Fruit fly (Drosophila melanogaster) S2 (cell line): ENCODE results near the gene ymp.

ENCODE experiments used
- CG8478 ChIP-seq: fragments of >200 bp; optimal IDR thresholded peaks from 2 replicates; lab custom pipeline; 2018
- CTCF ChIP-seq, 2 experiments: fragments of >200 bp; optimal IDR thresholded peaks; 2 replicates each; lab custom pipeline; 2018

Gene ymp

DNA sequence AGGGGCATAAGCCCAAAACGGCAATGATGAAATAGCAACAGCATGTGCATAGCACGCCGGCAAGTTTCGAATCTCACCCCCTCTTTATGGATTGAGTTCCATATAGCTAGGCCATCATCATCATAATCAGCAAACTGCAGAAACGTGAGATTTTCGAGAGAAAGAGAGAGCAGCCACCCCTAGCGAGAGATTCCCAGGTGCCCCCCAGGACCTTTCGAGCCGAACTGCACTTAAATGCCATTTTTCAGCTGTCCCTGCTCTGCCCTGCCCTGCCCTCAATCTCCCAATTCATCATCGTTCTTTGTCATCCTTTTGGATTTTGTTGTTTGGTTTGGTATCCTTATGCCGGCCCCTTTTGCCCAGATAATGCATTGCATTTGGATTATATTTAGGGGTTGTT lies 21.2 kb downstream of the ymp start:
- TF ChIP-seq CTCF (optimal IDR thresholded peaks at IDR 0.05; lab: Kevin White, UChicago) (no peak), CG8478 (lab: Kevin White, UChicago) (no peak)

DNA sequence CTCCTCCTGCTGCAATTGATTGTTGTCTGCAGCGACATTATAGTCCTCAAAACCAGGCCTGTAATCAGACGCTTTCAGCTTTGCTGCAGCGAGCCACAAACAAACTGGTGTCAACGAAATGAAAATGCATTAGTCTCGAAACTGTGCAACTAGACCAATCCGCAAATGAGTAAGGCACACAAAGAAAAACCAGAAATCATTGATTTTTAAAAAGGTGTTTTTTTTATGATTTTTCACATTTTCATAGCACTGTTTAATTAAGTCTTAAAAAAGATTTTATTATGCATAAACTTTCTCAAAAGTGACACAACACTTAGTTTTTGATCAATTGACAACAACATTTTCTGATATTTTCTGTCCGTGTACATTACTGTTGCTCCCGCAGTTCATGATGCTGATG lies 25.8 kb downstream of the ymp start, which contains the start of gene CG4582:
Gene CG4582 (minus strand): TSS at position 101 of the 400 bp plus-strand sequence.
- no peak for TF ChIP-seq CG8478 (lab: Kevin White, UChicago)
- no peak for TF ChIP-seq CTCF (optimal IDR thresholded peaks at IDR 0.05; lab: Kevin White, UChicago)

DNA sequence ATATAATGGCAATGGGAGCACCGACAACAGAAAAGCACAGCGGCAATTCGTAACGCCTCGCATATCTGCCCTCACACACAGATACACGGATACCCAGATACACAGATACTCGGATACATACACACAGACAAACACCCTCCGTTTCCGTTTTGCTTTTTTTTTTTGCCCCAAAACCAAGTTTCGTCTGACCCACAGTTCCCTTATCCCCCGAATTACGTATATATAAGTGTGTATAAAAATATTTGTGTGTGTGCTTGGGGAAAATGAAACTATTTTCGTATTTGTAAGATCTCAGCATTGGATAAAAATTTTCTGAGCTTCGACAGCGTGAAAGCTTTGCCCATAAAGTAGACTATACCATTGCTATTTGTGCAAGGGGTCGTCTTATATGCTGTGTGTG lies 49.6 kb downstream of the ymp start:
- TF ChIP-seq CTCF (optimal IDR thresholded peaks at IDR 0.05; lab: Kevin White, UChicago) = no peak
- TF ChIP-seq CG8478 (lab: Kevin White, UChicago) = no peak

DNA sequence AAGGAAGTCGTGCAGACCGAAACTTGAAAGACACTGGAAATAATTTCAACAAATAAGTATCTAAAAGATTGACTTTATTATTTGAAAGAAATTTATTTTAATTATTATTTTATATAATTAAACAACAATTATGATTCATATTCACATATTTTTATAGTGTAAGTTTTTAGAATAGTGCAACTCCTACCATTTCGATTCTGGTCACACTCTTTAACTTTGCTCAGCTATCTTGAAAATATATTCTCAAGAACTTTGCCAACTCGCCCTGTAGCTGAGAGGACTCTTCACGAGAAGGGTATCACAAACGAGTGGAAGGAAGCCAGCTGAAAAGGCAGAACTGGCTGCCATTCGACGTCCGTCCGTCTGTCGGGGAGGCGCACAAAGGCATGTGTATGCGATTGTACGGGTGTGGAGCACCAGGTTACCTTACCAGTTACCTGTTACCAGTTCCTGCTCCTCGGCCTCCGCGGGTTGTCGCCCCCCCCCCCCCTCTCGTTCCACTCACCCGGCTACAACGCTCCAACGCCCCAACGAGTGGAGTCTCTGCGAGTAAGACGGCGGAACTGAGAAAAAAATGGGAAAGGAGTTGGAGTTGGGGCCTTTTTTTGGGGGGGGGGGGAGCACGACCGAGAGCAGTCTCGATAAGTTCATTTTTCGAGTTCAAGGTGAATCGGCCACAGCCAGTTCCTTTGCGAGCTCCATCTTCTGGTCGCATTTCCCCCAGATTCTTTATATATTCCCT lies 53.4 kb downstream of the ymp start:
- TF ChIP-seq CTCF (optimal IDR thresholded peaks at IDR 0.05; lab: Kevin White, UChicago) (no peak), CG8478 (lab: Kevin White, UChicago) (no peak)

DNA sequence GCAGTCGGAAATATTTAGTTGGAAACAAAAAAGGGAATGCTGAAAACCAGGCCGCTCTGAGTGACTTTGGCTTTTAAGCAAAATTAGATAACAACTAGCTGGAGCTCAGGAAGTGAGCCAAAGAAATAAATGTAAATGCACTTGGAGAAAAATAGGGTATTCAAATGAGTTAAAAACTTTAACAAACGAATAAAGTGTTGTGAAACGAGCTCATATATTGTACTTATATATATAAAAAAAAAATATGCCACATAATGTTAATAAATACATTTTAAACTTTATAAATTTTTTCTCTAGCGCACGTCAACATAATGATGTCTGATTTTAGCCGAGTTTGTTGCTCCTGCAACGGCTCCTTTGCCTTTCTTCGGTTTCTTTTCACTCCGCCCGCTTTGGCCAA lies 56.7 kb downstream of the ymp start:
- TF ChIP-seq CG8478 (lab: Kevin White, UChicago) = no peak
- no peak for TF ChIP-seq CTCF (optimal IDR thresholded peaks at IDR 0.05; lab: Kevin White, UChicago)

DNA sequence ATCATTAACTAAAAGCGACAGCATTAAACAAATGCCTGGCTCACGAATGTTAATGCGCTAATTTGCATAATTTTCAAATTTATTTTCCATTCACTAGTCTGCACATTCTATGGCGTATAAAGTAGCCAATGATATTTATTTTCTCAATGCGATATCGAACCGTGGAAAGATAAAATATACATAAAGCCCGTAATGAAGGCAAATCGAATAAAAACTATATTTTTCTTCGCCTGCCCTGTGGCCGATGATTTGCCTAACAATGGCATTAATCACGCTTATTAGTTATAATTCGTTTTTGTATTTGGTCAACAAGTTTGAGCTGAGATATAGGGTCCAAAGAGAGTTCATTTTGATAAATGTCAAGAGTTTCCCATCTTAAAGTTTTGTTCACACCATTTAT lies 58.5 kb downstream of the ymp start:
- TF ChIP-seq CTCF (optimal IDR thresholded peaks at IDR 0.05; lab: Kevin White, UChicago) (no peak), CG8478 (lab: Kevin White, UChicago) (no peak)

DNA sequence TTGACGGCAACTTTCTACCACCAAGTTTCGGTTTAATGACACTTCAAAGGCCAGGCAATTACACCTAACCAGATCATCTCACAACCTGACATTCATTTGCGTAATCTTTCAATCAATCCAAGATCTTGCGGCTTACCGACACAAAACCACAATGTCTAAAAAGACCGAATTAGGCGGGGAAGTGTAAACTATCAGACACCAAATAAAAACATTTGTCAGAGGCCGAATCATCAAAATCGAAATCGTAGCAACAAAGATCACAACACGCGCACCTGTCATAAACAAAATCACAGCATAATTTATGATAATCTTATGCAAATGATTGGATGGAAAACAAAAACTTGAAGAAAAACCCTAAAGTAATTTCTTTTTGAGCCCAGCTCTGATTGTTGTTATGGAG lies 59.2 kb downstream of the ymp start:
- no peak for TF ChIP-seq CG8478 (lab: Kevin White, UChicago)
- no peak for TF ChIP-seq CTCF (optimal IDR thresholded peaks at IDR 0.05; lab: Kevin White, UChicago)

DNA sequence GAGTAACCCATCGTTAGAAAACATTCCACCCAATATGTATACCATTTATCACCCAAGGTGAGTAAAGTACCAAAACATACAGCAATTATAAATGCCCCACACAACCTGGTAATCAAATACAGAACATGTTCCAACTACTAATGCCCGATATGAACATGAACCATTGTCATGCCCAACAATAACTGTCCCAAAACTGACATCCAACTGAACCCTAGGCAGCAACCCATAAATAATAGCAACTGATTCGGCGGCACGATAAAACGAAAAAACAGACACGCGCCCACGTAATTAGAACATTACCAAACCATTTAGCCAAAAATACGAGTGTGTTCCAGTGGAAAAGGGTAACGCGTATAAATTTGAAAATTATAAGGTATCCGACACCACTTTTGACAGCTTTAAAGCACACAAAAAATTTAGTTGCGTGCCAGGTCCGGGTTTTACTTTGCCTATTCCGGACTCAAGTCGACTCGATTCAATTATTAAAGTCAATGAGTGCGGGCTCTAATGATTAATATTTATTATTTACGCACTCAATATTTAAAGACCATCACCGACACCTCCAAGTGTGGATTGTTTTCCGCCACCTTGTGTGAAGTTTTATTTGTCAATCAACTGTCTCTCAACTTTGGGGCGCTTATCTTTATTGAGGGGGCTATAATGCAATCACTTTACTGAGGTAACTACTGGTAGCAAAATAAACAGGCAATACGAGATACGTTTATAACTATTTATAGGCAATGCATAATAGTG lies 65.2 kb downstream of the ymp start:
- TF ChIP-seq CTCF (optimal IDR thresholded peaks at IDR 0.05; lab: Kevin White, UChicago) = no peak
- TF ChIP-seq CG8478 (lab: Kevin White, UChicago) = no peak
